Fruit fly (Drosophila melanogaster) whole organism, embryonic: ENCODE results near the gene prd1.

Source experiments
- ATbp ChIP-seq: fragments of 200-800 bp; sonication (Bioruptor generic); optimal IDR thresholded peaks from 2 replicates; lab custom pipeline; 2017; ENCODE audit warnings: missing biosample characterization, mild to moderate bottlenecking, missing genetic modification characterization, missing genetic modification reagents
- BEAF-32 ChIP-seq: fragments of 200-800 bp; sonication (Bioruptor generic); optimal IDR thresholded peaks from 3 replicates; lab custom pipeline; 2017; ENCODE audit warnings: missing biosample characterization, missing genetic modification characterization, mild to moderate bottlenecking, moderate library complexity, missing genetic modification reagents
- Bteb2 ChIP-seq: fragments of 200-800 bp; sonication (Bioruptor generic); optimal IDR thresholded peaks from 2 replicates; lab custom pipeline; 2016; ENCODE audit warnings: missing biosample characterization, missing genetic modification characterization
- CG10267 ChIP-seq: fragments of 200-800 bp; sonication (Bioruptor generic); optimal IDR thresholded peaks from 2 replicates; lab custom pipeline; 2018; ENCODE audit warnings: missing biosample characterization, mild to moderate bottlenecking, missing genetic modification characterization, moderate library complexity
- CG10462 ChIP-seq: fragments of 200-800 bp; sonication (Bioruptor generic); optimal IDR thresholded peaks from 2 replicates; lab custom pipeline; 2016; ENCODE audit warnings: missing biosample characterization, missing genetic modification characterization
- CG10959 ChIP-seq: fragments of 200-800 bp; sonication (Bioruptor generic); IDR thresholded peaks from 2 replicates; pipeline ENCODE4 v1.3.6; 2022; ENCODE audit warnings: missing biosample characterization, missing genetic modification characterization
- CG12155 ChIP-seq: fragments of 200-800 bp; sonication (Bioruptor generic); optimal IDR thresholded peaks from 3 replicates; lab custom pipeline; 2016; ENCODE audit warnings: missing biosample characterization, missing genetic modification characterization
- CG12219 ChIP-seq: fragments of 200-800 bp; sonication (Bioruptor generic); optimal IDR thresholded peaks from 3 replicates; lab custom pipeline; 2018; ENCODE audit warnings: missing biosample characterization, mild to moderate bottlenecking, missing genetic modification characterization
- CG12236 ChIP-seq: fragments of 200-800 bp; sonication (Bioruptor generic); optimal IDR thresholded peaks from 2 replicates; lab custom pipeline; 2016; ENCODE audit warnings: missing biosample characterization, missing genetic modification characterization
- CG13424 ChIP-seq: fragments of 200-800 bp; sonication (Bioruptor generic); optimal IDR thresholded peaks from 2 replicates; lab custom pipeline; 2019; ENCODE audit warnings: missing biosample characterization, mild to moderate bottlenecking, missing genetic modification characterization, moderate library complexity
- CG16813 ChIP-seq: fragments of 200-800 bp; sonication (Bioruptor generic); IDR thresholded peaks from 3 replicates; pipeline ENCODE4 v1.3.6; 2022; ENCODE audit warnings: missing biosample characterization, missing genetic modification characterization; ENCODE audit not compliant: partially characterized antibody
- CG18619 ChIP-seq: fragments of 200-800 bp; sonication (Bioruptor generic); optimal IDR thresholded peaks from 3 replicates; lab custom pipeline; 2017; ENCODE audit warnings: missing biosample characterization, mild to moderate bottlenecking, missing genetic modification characterization
- CG2120 ChIP-seq: fragments of 200-800 bp; sonication (Bioruptor generic); optimal IDR thresholded peaks from 3 replicates; lab custom pipeline; 2016; ENCODE audit warnings: missing biosample characterization, missing genetic modification characterization
- CG2202 ChIP-seq: fragments of 200-800 bp; sonication (Bioruptor generic); optimal IDR thresholded peaks from 2 replicates; lab custom pipeline; 2018; ENCODE audit warnings: missing biosample characterization, mild to moderate bottlenecking, missing genetic modification characterization
- CG2678 ChIP-seq: fragments of 200-800 bp; sonication (Bioruptor generic); optimal IDR thresholded peaks from 3 replicates; lab custom pipeline; 2019; ENCODE audit warnings: missing biosample characterization, mild to moderate bottlenecking, missing genetic modification characterization, moderate library complexity
- CG2875 ChIP-seq: fragments of 200-800 bp; sonication (Bioruptor generic); optimal IDR thresholded peaks from 2 replicates; lab custom pipeline; 2017; ENCODE audit warnings: missing biosample characterization, mild to moderate bottlenecking, missing genetic modification characterization, missing genetic modification reagents
- CG2889 ChIP-seq: fragments of 200-800 bp; sonication (Bioruptor generic); IDR thresholded peaks from 3 replicates; pipeline ENCODE4 v1.3.6; 2022; ENCODE audit warnings: missing biosample characterization, missing genetic modification characterization
- CG30431 ChIP-seq: fragments of 200-800 bp; sonication (Bioruptor generic); optimal IDR thresholded peaks from 2 replicates; lab custom pipeline; 2017; ENCODE audit warnings: missing biosample characterization, missing genetic modification characterization
- CG4404 ChIP-seq: fragments of 200-800 bp; sonication (Bioruptor generic); IDR thresholded peaks from 2 replicates; pipeline ENCODE4 v1.3.6; 2022; ENCODE audit warnings: missing biosample characterization, missing genetic modification characterization
- CG6854 ChIP-seq: fragments of 200-800 bp; sonication (Bioruptor generic); optimal IDR thresholded peaks from 3 replicates; lab custom pipeline; 2017; ENCODE audit warnings: missing biosample characterization, mild to moderate bottlenecking, missing genetic modification characterization
- CG7928 ChIP-seq: fragments of 200-800 bp; sonication (Bioruptor generic); optimal IDR thresholded peaks from 2 replicates; lab custom pipeline; 2017; ENCODE audit warnings: missing biosample characterization, mild to moderate bottlenecking, missing genetic modification characterization
- CG9817 ChIP-seq: fragments of 200-800 bp; sonication (Bioruptor generic); optimal IDR thresholded peaks from 2 replicates; lab custom pipeline; 2018; ENCODE audit warnings: missing biosample characterization, mild to moderate bottlenecking, missing genetic modification characterization, moderate library complexity
- Dbx ChIP-seq: fragments of 200-800 bp; sonication (Bioruptor generic); IDR thresholded peaks from 3 replicates; pipeline ENCODE4 v1.3.6; 2022; ENCODE audit warnings: missing biosample characterization, missing genetic modification characterization
- Dref ChIP-seq: fragments of 200-800 bp; sonication (Bioruptor generic); IDR thresholded peaks from 2 replicates; pipeline ENCODE4 v1.3.6; 2022; ENCODE audit warnings: missing biosample characterization, missing genetic modification characterization
- E2f2 ChIP-seq: fragments of 200-800 bp; sonication (Bioruptor generic); IDR thresholded peaks from 2 replicates; pipeline ENCODE4 v1.3.6; 2022; ENCODE audit warnings: missing biosample characterization, missing genetic modification characterization
- Eip74EF ChIP-seq, 2 experiments: fragments of 200-800 bp in 1 of 2; fragments of >200 bp in 1 of 2; sonication (Bioruptor generic) in 1 of 2; optimal IDR thresholded peaks; 2 replicates each; lab custom pipeline; 2017 to 2019; ENCODE audit warnings: missing biosample characterization in 2 of 2, missing genetic modification characterization in 2 of 2, mild to moderate bottlenecking in 1 of 2, moderate library complexity in 1 of 2
- Ets97D ChIP-seq: fragments of 200-800 bp; sonication (Bioruptor generic); optimal IDR thresholded peaks from 3 replicates; lab custom pipeline; 2016; ENCODE audit warnings: missing biosample characterization, missing genetic modification characterization
- Hr39 ChIP-seq: fragments of >200 bp; optimal IDR thresholded peaks from 2 replicates; lab custom pipeline; 2017
- Hr51 ChIP-seq, 2 experiments: fragments of 200-800 bp; sonication (Bioruptor generic); optimal IDR thresholded peaks; 2 replicates in 1 of 2; 3 replicates in 1 of 2; lab custom pipeline; 2016 to 2018; ENCODE audit warnings: missing biosample characterization in 2 of 2, missing genetic modification characterization in 2 of 2, mild to moderate bottlenecking in 1 of 2, moderate library complexity in 1 of 2
- Lhr ChIP-seq: fragments of 200-800 bp; sonication (Bioruptor generic); optimal IDR thresholded peaks from 3 replicates; lab custom pipeline; 2017; ENCODE audit warnings: mild to moderate bottlenecking, missing biosample characterization, missing genetic modification reagents, missing genetic modification characterization
- NC2α ChIP-seq: fragments of 200-800 bp; sonication (Bioruptor generic); optimal IDR thresholded peaks from 2 replicates; lab custom pipeline; 2016; ENCODE audit warnings: missing biosample characterization, missing genetic modification characterization
- Pdp1 ChIP-seq, 2 experiments: fragments of 200-800 bp; sonication (Bioruptor generic); optimal IDR thresholded peaks; 3 replicates each; lab custom pipeline; 2016; ENCODE audit warnings: missing biosample characterization in 2 of 2, missing genetic modification characterization in 2 of 2, mild to moderate bottlenecking in 1 of 2, moderate library complexity in 1 of 2
- Scr ChIP-seq: fragments of 200-800 bp; sonication (Bioruptor generic); IDR thresholded peaks from 2 replicates; pipeline ENCODE4 v1.3.6; 2022; ENCODE audit warnings: missing biosample characterization, missing genetic modification characterization; ENCODE audit not compliant: partially characterized antibody
- Spps ChIP-seq: fragments of 200-800 bp; sonication (Bioruptor generic); optimal IDR thresholded peaks from 2 replicates; lab custom pipeline; 2018; ENCODE audit warnings: missing biosample characterization, mild to moderate bottlenecking, missing genetic modification characterization
- Taf1 ChIP-seq: fragments of 200-800 bp; sonication (Bioruptor generic); IDR thresholded peaks from 2 replicates; pipeline ENCODE4 v1.3.6; 2022; ENCODE audit warnings: missing biosample characterization, missing genetic modification characterization
- Xrp1 ChIP-seq: fragments of 200-800 bp; sonication (Bioruptor generic); IDR thresholded peaks from 2 replicates; pipeline ENCODE4 v1.3.6; 2022; ENCODE audit warnings: missing biosample characterization, missing genetic modification characterization
- ase ChIP-seq: fragments of 200-800 bp; sonication (Bioruptor generic); IDR thresholded peaks from 3 replicates; pipeline ENCODE4 v1.3.6; 2022; ENCODE audit warnings: missing biosample characterization, missing genetic modification characterization
- ci ChIP-seq: fragments of 200-800 bp; sonication (Bioruptor generic); IDR thresholded peaks from 3 replicates; pipeline ENCODE4 v1.3.6; 2022; ENCODE audit warnings: missing biosample characterization, missing genetic modification characterization
- crc ChIP-seq: fragments of 200-800 bp; sonication (Bioruptor generic); optimal IDR thresholded peaks from 2 replicates; lab custom pipeline; 2016; ENCODE audit warnings: missing biosample characterization, missing genetic modification characterization
- dpn ChIP-seq, 2 experiments: fragments of 200-800 bp; sonication (Bioruptor generic); optimal IDR thresholded peaks; 3 replicates each; lab custom pipeline; 2016; ENCODE audit warnings: missing biosample characterization in 2 of 2, missing genetic modification characterization in 2 of 2
- dysf ChIP-seq: fragments of 200-800 bp; sonication (Bioruptor generic); IDR thresholded peaks from 3 replicates; pipeline ENCODE4 v1.3.6; 2022; ENCODE audit warnings: missing biosample characterization, missing genetic modification characterization
- eyg ChIP-seq: fragments of 200-800 bp; sonication (Bioruptor generic); optimal IDR thresholded peaks from 3 replicates; lab custom pipeline; 2016; ENCODE audit warnings: missing biosample characterization, missing genetic modification characterization
- fd64A ChIP-seq: fragments of 200-800 bp; sonication (Bioruptor generic); optimal IDR thresholded peaks from 3 replicates; lab custom pipeline; 2018; ENCODE audit warnings: missing biosample characterization, mild to moderate bottlenecking, missing genetic modification characterization
- grn ChIP-seq: fragments of 200-800 bp; sonication (Bioruptor generic); optimal IDR thresholded peaks from 3 replicates; lab custom pipeline; 2017; ENCODE audit warnings: missing biosample characterization, missing genetic modification characterization
- hkb ChIP-seq, 2 experiments: fragments of 200-800 bp in 1 of 2; fragments of >200 bp in 1 of 2; sonication (Bioruptor generic) in 1 of 2; IDR thresholded peaks in 1 of 2; optimal IDR thresholded peaks in 1 of 2; 2 replicates each; pipeline versions ENCODE4 v1.3.6 to Lab custom; 2017 to 2022; ENCODE audit warnings: missing biosample characterization in 1 of 2, missing genetic modification characterization in 1 of 2
- hth ChIP-seq: fragments of >200 bp; optimal IDR thresholded peaks from 2 replicates; lab custom pipeline; 2017; ENCODE audit warnings: inconsistent platforms
- lbe ChIP-seq: fragments of 200-800 bp; sonication (Bioruptor generic); optimal IDR thresholded peaks from 2 replicates; lab custom pipeline; 2016; ENCODE audit warnings: missing biosample characterization, mild to moderate bottlenecking, missing genetic modification characterization
- pnt ChIP-seq: fragments of 200-800 bp; sonication (Bioruptor generic); optimal IDR thresholded peaks from 3 replicates; lab custom pipeline; 2016; ENCODE audit warnings: missing biosample characterization, missing genetic modification characterization
- sqz ChIP-seq: fragments of 200-800 bp; sonication (Bioruptor generic); optimal IDR thresholded peaks from 3 replicates; lab custom pipeline; 2018; ENCODE audit warnings: missing biosample characterization, mild to moderate bottlenecking, missing genetic modification characterization
- unpg ChIP-seq: fragments of 200-800 bp; sonication (Bioruptor generic); optimal IDR thresholded peaks from 3 replicates; lab custom pipeline; 2018; ENCODE audit warnings: missing biosample characterization, mild to moderate bottlenecking, missing genetic modification characterization, moderate library complexity
- yki ChIP-seq: fragments of >200 bp; optimal IDR thresholded peaks from 3 replicates; lab custom pipeline; 2018

Gene prd1

dm6 chr3R:11806753-11807152, 19.9 kb upstream of the prd1 start (continued):
- TF ChIP-seq pnt (peak; percentile 22), CG16813 (GFP tag; lab: Robert Waterston, UW) (peak; percentile 40; the same call in 2 of the 3 replicates), Bteb2 (GFP tag; lab: Kevin White, UChicago) (no peak), yki (no peak), CG10267 (tag; lab: Kevin White, UChicago) (no peak), CG10959 (no peak), CG2678 (tag; lab: Kevin White, UChicago) (peak; percentile 37), E2f2 (0 out of 2 replicates have a peak, but pooled peaks have one; percentile 9), crc (GFP tag; lab: Kevin White, UChicago) (no peak), CG13424 (tag; lab: Kevin White, UChicago) (peak; percentile 5), Spps (no peak), ase (GFP tag; lab: Robert Waterston, UW) (peak; percentile 54; the same call in 1 of the 3 replicates), unpg (GFP tag; lab: Kevin White, UChicago) (peak; percentile 51), fd64A (no peak), Taf1 (GFP tag; lab: Robert Waterston, UW) (no peak), eyg (GFP tag; lab: Kevin White, UChicago) (no peak), Pdp1 (GFP tag; optimal IDR thresholded peaks at IDR 0.05; lab: Kevin White, UChicago) (peak; percentile 6 to 26), Ets97D (GFP tag; lab: Kevin White, UChicago) (no peak), ci (GFP tag; lab: Robert Waterston, UW) (0 out of 3 replicates have a peak, but pooled peaks have one; percentile 40), CG6854 (GFP tag; lab: Kevin White, UChicago) (no peak), sqz (GFP tag; lab: Kevin White, UChicago) (no peak), ATbp (GFP tag; lab: Kevin White, UChicago) (no peak), CG4404 (GFP tag; lab: Robert Waterston, UW) (no peak), hth (lab: Kevin White, UChicago) (no peak), CG7928 (peak; percentile 7), CG30431 (GFP tag; lab: Kevin White, UChicago) (peak; percentile 10), CG9817 (tag; lab: Kevin White, UChicago) (peak; percentile 18), dysf (GFP tag; lab: Robert Waterston, UW) (peak; percentile 61; the same call in 2 of the 3 replicates), CG18619 (GFP tag; lab: Kevin White, UChicago) (peak; percentile 4), CG12236 (no peak), CG2202 (tag; lab: Kevin White, UChicago) (no peak), grn (no peak), Xrp1 (peak; percentile 63; the same call in 1 of the 2 replicates), BEAF-32 (no peak), Eip74EF (GFP tag; optimal IDR thresholded peaks at IDR 0.05; lab: Kevin White, UChicago) (no peak), Hr51 (GFP tag; optimal IDR thresholded peaks at IDR 0.05; lab: Kevin White, UChicago) (peak in 1 of 2 experiments; percentile 45), CG2120 (GFP tag; lab: Kevin White, UChicago) (peak; percentile 45), NC2α (no peak), Scr (GFP tag; lab: Robert Waterston, UW) (no peak), CG12219 (GFP tag; lab: Kevin White, UChicago) (peak; percentile 1), dpn (GFP tag; optimal IDR thresholded peaks at IDR 0.05; lab: Kevin White, UChicago) (peak; percentile 20 to 28), CG2889 (GFP tag; lab: Robert Waterston, UW) (no peak), hkb (optimal IDR thresholded peaks at IDR 0.05; lab: Kevin White, UChicago) (no peak), hkb (GFP tag; IDR thresholded peaks at IDR 0.05; lab: Robert Waterston, UW) (peak; percentile 68), Hr39 (lab: Kevin White, UChicago) (no peak), Dbx (GFP tag; lab: Robert Waterston, UW) (no peak), Dref (GFP tag; lab: Robert Waterston, UW) (no peak), lbe (GFP tag; lab: Kevin White, UChicago) (no peak), CG12155 (GFP tag; lab: Kevin White, UChicago) (no peak), CG10462 (GFP tag; lab: Kevin White, UChicago) (no peak), Lhr (no peak), CG2875 (no peak)
